Worm (Caenorhabditis elegans) whole organism, mixed stage, embryonic: ENCODE measurements around the gene vps-33.2.

ENCODE experiments used
- bed-3 ChIP-seq: fragments of 200-800 bp; sonication (Bioruptor generic); optimal IDR thresholded peaks from 3 replicates; lab custom pipeline; 2018; ENCODE audit warnings: mild to moderate bottlenecking, missing genetic modification characterization, moderate library complexity, missing compliant biosample characterization
- blmp-1 ChIP-seq: fragments of 150-350 bp; optimal IDR thresholded peaks from 2 replicates; lab custom pipeline; 2014; ENCODE audit warnings: missing biosample characterization, missing genetic modification characterization
- mls-2 ChIP-seq: sonication (generic microtip); optimal IDR thresholded peaks from 2 replicates; lab custom pipeline; 2016; ENCODE audit warnings: mild to moderate bottlenecking, missing genetic modification characterization, moderate library complexity, missing compliant biosample characterization
- nhr-237 ChIP-seq: fragments of 150-350 bp; optimal IDR thresholded peaks from 2 replicates; lab custom pipeline; 2014; ENCODE audit warnings: missing biosample characterization, missing genetic modification characterization
- nhr-76 ChIP-seq: sonication (generic microtip); optimal IDR thresholded peaks from 2 replicates; lab custom pipeline; 2017; ENCODE audit warnings: missing biosample characterization, missing genetic modification characterization
- pha-4 ChIP-seq: fragments of 150-350 bp; optimal IDR thresholded peaks from 2 replicates; lab custom pipeline; 2018; ENCODE audit warnings: missing biosample characterization, missing genetic modification reagents, missing genetic modification characterization
- unc-62 ChIP-seq: fragments of 150-350 bp; optimal IDR thresholded peaks from 2 replicates; lab custom pipeline; 2014; ENCODE audit warnings: missing biosample characterization, missing genetic modification reagents, missing genetic modification characterization

DNA sequence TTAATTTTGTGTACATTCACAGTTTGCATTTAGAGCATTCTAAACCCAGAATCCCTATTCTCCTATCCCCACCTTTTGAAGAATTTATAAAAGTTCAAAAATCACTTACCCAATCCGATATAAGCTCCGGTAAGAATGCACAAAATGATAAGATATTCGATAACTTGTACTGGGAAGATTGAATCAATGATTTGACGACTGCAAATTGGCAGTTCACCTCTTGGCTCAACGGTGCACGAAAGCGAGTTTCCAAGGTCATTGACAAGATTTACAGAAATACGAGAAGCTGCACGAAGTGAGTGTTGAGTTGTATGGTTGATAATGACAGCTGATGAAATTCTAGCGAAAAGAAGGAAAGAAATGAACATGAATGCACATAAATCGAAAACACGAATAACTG lies 40.7 kb upstream of the vps-33.2 start:
- TF ChIP-seq nhr-237 (tag; lab: Kevin White, UChicago), result no peak
- no peak for TF ChIP-seq mls-2
- TF ChIP-seq unc-62 (GFP tag; lab: Kevin White, UChicago), result no peak
- TF ChIP-seq blmp-1 (tag; lab: Kevin White, UChicago), result no peak
- TF ChIP-seq bed-3 (GFP tag; lab: Kevin White, UChicago), result no peak
- no peak for TF ChIP-seq nhr-76 (tag; lab: Kevin White, UChicago)
- TF ChIP-seq pha-4 (tag; lab: Kevin White, UChicago), result no peak
